Worm (Caenorhabditis elegans) whole organism, mixed stage, embryonic: ENCODE data around the gene F27E5.7.

ENCODE experiments used
- M03D4.4 ChIP-seq: sonication (generic microtip); optimal IDR thresholded peaks from 2 replicates; lab custom pipeline; 2017; ENCODE audit warnings: mild to moderate bottlenecking, missing genetic modification characterization, missing compliant biosample characterization
- bed-3 ChIP-seq: fragments of 200-800 bp; sonication (Bioruptor generic); optimal IDR thresholded peaks from 3 replicates; lab custom pipeline; 2018; ENCODE audit warnings: mild to moderate bottlenecking, missing genetic modification characterization, moderate library complexity, missing compliant biosample characterization
- blmp-1 ChIP-seq: fragments of 150-350 bp; optimal IDR thresholded peaks from 2 replicates; lab custom pipeline; 2014; ENCODE audit warnings: missing biosample characterization, missing genetic modification characterization
- ceh-39 ChIP-seq: fragments of 150-350 bp; optimal IDR thresholded peaks from 2 replicates; lab custom pipeline; 2014; ENCODE audit warnings: missing biosample characterization, missing genetic modification characterization
- ceh-43 ChIP-seq: fragments of 200-800 bp; sonication (Bioruptor generic); optimal IDR thresholded peaks from 2 replicates; lab custom pipeline; 2018; ENCODE audit warnings: mild to moderate bottlenecking, missing genetic modification characterization, moderate library complexity, missing compliant biosample characterization
- ceh-83 ChIP-seq: fragments of 200-800 bp; sonication (Bioruptor generic); optimal IDR thresholded peaks from 2 replicates; lab custom pipeline; 2018; ENCODE audit warnings: mild to moderate bottlenecking, missing genetic modification characterization, missing compliant biosample characterization
- ces-1 ChIP-seq: fragments of 150-350 bp; optimal IDR thresholded peaks from 2 replicates; lab custom pipeline; 2014; ENCODE audit warnings: missing biosample characterization, missing genetic modification reagents, missing genetic modification characterization
- cnd-1 ChIP-seq: fragments of 200-800 bp; sonication (Bioruptor generic); optimal IDR thresholded peaks from 2 replicates; lab custom pipeline; 2018; ENCODE audit warnings: mild to moderate bottlenecking, missing genetic modification characterization, missing compliant biosample characterization
- drap-1 ChIP-seq: fragments of 200-800 bp; sonication (Bioruptor generic); optimal IDR thresholded peaks from 3 replicates; lab custom pipeline; 2018; ENCODE audit warnings: mild to moderate bottlenecking, missing genetic modification characterization, missing compliant biosample characterization
- elt-1 ChIP-seq: sonication (generic microtip); optimal IDR thresholded peaks from 2 replicates; lab custom pipeline; 2017; ENCODE audit warnings: missing genetic modification characterization, mild to moderate bottlenecking, missing compliant biosample characterization, antibody characterized with exemption, moderate library complexity, borderline replicate concordance; ENCODE audit not compliant: insufficient read depth
- elt-3 ChIP-seq: fragments of 150-350 bp; optimal IDR thresholded peaks from 2 replicates; lab custom pipeline; 2014; ENCODE audit warnings: missing biosample characterization, missing genetic modification characterization
- flh-1 ChIP-seq: fragments of 200-800 bp; sonication (Bioruptor generic); optimal IDR thresholded peaks from 2 replicates; lab custom pipeline; 2018; ENCODE audit warnings: mild to moderate bottlenecking, missing genetic modification characterization, moderate library complexity, missing compliant biosample characterization
- ham-2 ChIP-seq: fragments of 200-800 bp; sonication (Bioruptor generic); optimal IDR thresholded peaks from 2 replicates; lab custom pipeline; 2018; ENCODE audit warnings: mild to moderate bottlenecking, missing genetic modification characterization, missing compliant biosample characterization
- hlh-1 ChIP-seq: fragments of 150-350 bp; optimal IDR thresholded peaks from 2 replicates; lab custom pipeline; 2014; ENCODE audit warnings: missing biosample characterization, missing genetic modification reagents, missing genetic modification characterization
- lin-13 ChIP-seq: fragments of 150-350 bp; optimal IDR thresholded peaks from 2 replicates; lab custom pipeline; 2014; ENCODE audit warnings: missing biosample characterization, missing genetic modification characterization
- lin-32 ChIP-seq: fragments of 200-800 bp; sonication (Bioruptor generic); optimal IDR thresholded peaks from 2 replicates; lab custom pipeline; 2018; ENCODE audit warnings: mild to moderate bottlenecking, missing genetic modification characterization, missing compliant biosample characterization
- lsy-2 ChIP-seq: fragments of 150-350 bp; optimal IDR thresholded peaks from 2 replicates; lab custom pipeline; 2014; ENCODE audit warnings: missing biosample characterization, missing genetic modification characterization
- mab-5 ChIP-seq: fragments of 150-350 bp; optimal IDR thresholded peaks from 2 replicates; lab custom pipeline; 2014; ENCODE audit warnings: missing biosample characterization, missing genetic modification characterization
- mep-1 ChIP-seq: fragments of 150-350 bp; optimal IDR thresholded peaks from 2 replicates; lab custom pipeline; 2017; ENCODE audit warnings: missing biosample characterization, missing genetic modification reagents, missing genetic modification characterization, inconsistent platforms
- mls-2 ChIP-seq: sonication (generic microtip); optimal IDR thresholded peaks from 2 replicates; lab custom pipeline; 2016; ENCODE audit warnings: mild to moderate bottlenecking, missing genetic modification characterization, moderate library complexity, missing compliant biosample characterization
- nhr-12 ChIP-seq: fragments of 150-350 bp; optimal IDR thresholded peaks from 2 replicates; lab custom pipeline; 2014; ENCODE audit warnings: missing biosample characterization, missing genetic modification characterization
- nhr-2 ChIP-seq: fragments of 150-350 bp; optimal IDR thresholded peaks from 2 replicates; lab custom pipeline; 2014; ENCODE audit warnings: missing biosample characterization, missing genetic modification characterization
- nhr-237 ChIP-seq: fragments of 150-350 bp; optimal IDR thresholded peaks from 2 replicates; lab custom pipeline; 2014; ENCODE audit warnings: missing biosample characterization, missing genetic modification characterization
- nhr-28 ChIP-seq: fragments of 150-350 bp; optimal IDR thresholded peaks from 2 replicates; lab custom pipeline; 2014; ENCODE audit warnings: missing biosample characterization, missing genetic modification characterization
- nhr-76 ChIP-seq: sonication (generic microtip); optimal IDR thresholded peaks from 2 replicates; lab custom pipeline; 2017; ENCODE audit warnings: missing biosample characterization, missing genetic modification characterization
- pha-4 ChIP-seq: fragments of 150-350 bp; optimal IDR thresholded peaks from 2 replicates; lab custom pipeline; 2018; ENCODE audit warnings: missing biosample characterization, missing genetic modification reagents, missing genetic modification characterization
- sem-2 ChIP-seq: fragments of 200-800 bp; sonication (Bioruptor generic); optimal IDR thresholded peaks from 2 replicates; lab custom pipeline; 2018; ENCODE audit warnings: mild to moderate bottlenecking, missing genetic modification characterization, missing compliant biosample characterization
- snpc-4 ChIP-seq: fragments of 150-350 bp; optimal IDR thresholded peaks from 2 replicates; lab custom pipeline; 2014; ENCODE audit warnings: missing biosample characterization, missing genetic modification characterization
- sptf-1 ChIP-seq: sonication (generic microtip); optimal IDR thresholded peaks from 2 replicates; lab custom pipeline; 2017; ENCODE audit warnings: mild to moderate bottlenecking, missing genetic modification characterization, moderate library complexity, missing compliant biosample characterization
- tbx-8 ChIP-seq: fragments of 200-800 bp; sonication (Bioruptor generic); optimal IDR thresholded peaks from 2 replicates; lab custom pipeline; 2018; ENCODE audit warnings: mild to moderate bottlenecking, missing genetic modification characterization, moderate library complexity, missing compliant biosample characterization
- unc-120 ChIP-seq: sonication (generic microtip); optimal IDR thresholded peaks from 2 replicates; lab custom pipeline; 2017; ENCODE audit warnings: missing genetic modification characterization, missing compliant biosample characterization; ENCODE audit not compliant: poor library complexity, severe bottlenecking
- unc-39 ChIP-seq: fragments of 150-350 bp; optimal IDR thresholded peaks from 2 replicates; lab custom pipeline; 2014; ENCODE audit warnings: missing biosample characterization, missing genetic modification characterization
- unc-62 ChIP-seq: fragments of 150-350 bp; optimal IDR thresholded peaks from 2 replicates; lab custom pipeline; 2014; ENCODE audit warnings: missing biosample characterization, missing genetic modification reagents, missing genetic modification characterization
- zip-8 ChIP-seq: fragments of 150-350 bp; optimal IDR thresholded peaks from 2 replicates; lab custom pipeline; 2014; ENCODE audit warnings: missing biosample characterization, missing genetic modification characterization
- ztf-11 ChIP-seq: fragments of 150-350 bp; optimal IDR thresholded peaks from 2 replicates; lab custom pipeline; 2014; ENCODE audit warnings: missing biosample characterization, missing genetic modification characterization

F27E5.7 gene

DNA sequence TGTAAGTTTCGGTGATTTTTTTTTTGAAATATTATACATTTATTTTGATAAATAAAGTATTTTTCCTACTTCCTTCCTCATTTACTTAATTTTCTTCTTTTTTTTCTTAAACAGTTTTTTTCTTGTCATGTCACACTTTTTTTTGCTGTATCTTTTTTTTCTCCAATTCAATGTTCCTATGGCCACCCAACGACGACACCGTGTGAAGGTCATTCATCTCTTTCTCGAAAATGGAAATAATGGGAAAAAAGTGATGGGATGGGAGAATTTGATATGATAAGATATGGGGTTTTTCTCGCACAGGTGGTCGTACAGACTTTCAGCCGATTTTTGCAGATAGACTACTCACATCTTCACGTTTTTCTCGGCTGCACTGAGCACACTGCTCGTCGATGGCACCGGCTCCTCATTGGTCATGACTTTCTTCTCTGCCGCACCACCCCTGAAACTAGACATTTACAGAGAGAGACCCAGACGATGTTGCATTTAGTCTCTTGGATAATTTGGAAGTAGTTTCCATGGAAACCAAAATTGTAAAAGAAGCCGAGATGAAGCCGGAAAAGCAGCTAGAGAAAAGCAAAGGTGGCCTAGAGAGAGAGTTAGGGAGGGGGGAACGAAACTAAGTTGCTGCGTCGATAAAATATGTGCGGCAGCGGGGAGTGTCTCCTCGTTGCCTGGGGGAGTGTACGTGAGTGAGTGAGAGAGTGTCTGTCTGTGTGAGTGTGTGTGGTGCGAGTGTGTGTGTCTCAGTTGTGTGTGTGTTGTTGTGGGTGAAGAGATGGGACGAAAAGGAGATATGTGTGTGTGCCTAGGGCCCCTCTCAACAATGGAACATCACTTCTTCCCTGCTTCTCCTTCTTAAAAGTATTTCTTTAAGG, 46.6 kb downstream of the F27E5.7 start, which contains the start of gene daf-19:
Gene daf-19 (minus strand): TSS at position 442 of the 878 bp plus-strand sequence.
- TF ChIP-seq mep-1 (peak; percentile 55), bed-3 (GFP tag; lab: Kevin White, UChicago) (peak; percentile 55), ceh-43 (GFP tag; lab: Kevin White, UChicago) (peak; percentile 42), mls-2 (tag; lab: Kevin White, UChicago) (peak; percentile 91), flh-1 (GFP tag; lab: Kevin White, UChicago) (no peak), unc-120 (peak; percentile 76), nhr-28 (tag; lab: Kevin White, UChicago) (no peak), snpc-4 (tag; lab: Kevin White, UChicago) (no peak), unc-39 (tag; lab: Kevin White, UChicago) (peak; percentile 8), sptf-1 (tag; lab: Kevin White, UChicago) (peak; percentile 92), zip-8 (no peak), sem-2 (GFP tag; lab: Kevin White, UChicago) (peak; percentile 31), nhr-12 (tag; lab: Kevin White, UChicago) (no peak), drap-1 (peak; percentile 69), ces-1 (peak; percentile 60), cnd-1 (tag; lab: Kevin White, UChicago) (peak; percentile 72), blmp-1 (no peak), mab-5 (tag; lab: Kevin White, UChicago) (no peak), lsy-2 (tag; lab: Kevin White, UChicago) (peak; percentile 74), lin-13 (no peak), nhr-237 (tag; lab: Kevin White, UChicago) (peak; percentile 42), tbx-8 (peak; percentile 27), nhr-2 (tag; lab: Kevin White, UChicago) (no peak), elt-1 (tag; lab: Kevin White, UChicago) (peak; percentile 20), pha-4 (peak; percentile 36), ceh-83 (peak; percentile 68), ceh-39 (tag; lab: Kevin White, UChicago) (peak; percentile 17), unc-62 (no peak), ham-2 (GFP tag; lab: Kevin White, UChicago) (peak; percentile 95), ztf-11 (tag; lab: Kevin White, UChicago) (peak; percentile 63), hlh-1 (peak; percentile 85), lin-32 (GFP tag; lab: Kevin White, UChicago) (peak; percentile 63), M03D4.4 (tag; lab: Kevin White, UChicago) (peak; percentile 69), nhr-76 (no peak), elt-3 (tag; lab: Kevin White, UChicago) (no peak)
- TF ChIP-seq, all 35 proteins: peak for 23

- TF ChIP-seq nhr-2 (tag; lab: Kevin White, UChicago) (no peak), mep-1 (no peak), flh-1 (GFP tag; lab: Kevin White, UChicago) (no peak), nhr-76 (no peak), sptf-1 (tag; lab: Kevin White, UChicago) (no peak), ceh-39 (tag; lab: Kevin White, UChicago) (no peak), unc-62 (no peak), ces-1 (no peak), mab-5 (tag; lab: Kevin White, UChicago) (no peak), cnd-1 (tag; lab: Kevin White, UChicago) (no peak), pha-4 (no peak), M03D4.4 (tag; lab: Kevin White, UChicago) (no peak), unc-120 (no peak), ham-2 (GFP tag; lab: Kevin White, UChicago) (no peak)
Observed at ce11 chrII:10170837-10171318, 48.3 kb downstream of the F27E5.7 start, which contains the start of gene gpd-4. TSS of gene gpd-4 (plus strand) at chrII:10171268.

DNA sequence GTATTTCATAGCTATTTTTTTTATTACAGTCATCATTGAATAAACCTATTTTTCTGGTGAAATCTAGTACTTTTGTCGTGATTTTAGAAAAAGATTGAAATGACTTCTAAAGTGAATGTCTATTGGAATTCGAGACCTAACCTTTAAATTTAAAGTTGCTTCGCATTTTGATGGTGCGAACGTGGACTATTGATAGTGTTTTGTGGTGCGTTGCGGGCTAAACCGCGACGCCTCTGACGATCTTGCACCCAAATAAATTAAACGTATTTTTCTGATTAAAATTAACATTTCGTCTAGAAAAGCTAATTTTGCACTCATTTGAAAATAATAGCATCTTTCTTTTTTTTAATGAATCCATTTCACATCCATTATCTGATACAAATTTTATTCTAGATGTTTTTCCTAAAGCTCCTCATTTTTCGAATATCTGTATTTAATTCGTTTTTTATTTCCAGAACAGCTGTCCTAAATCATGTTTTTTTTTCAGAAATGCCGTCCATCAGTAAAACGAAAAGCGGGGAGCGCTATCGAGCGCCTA, 49.9 kb downstream of the F27E5.7 start, which contains the start of gene wbp-11:
Gene wbp-11 (plus strand): TSS at position 488 of the 538 bp plus-strand sequence.
- TF ChIP-seq elt-1 (tag; lab: Kevin White, UChicago) (no peak), zip-8 (no peak), bed-3 (GFP tag; lab: Kevin White, UChicago) (no peak), ceh-39 (tag; lab: Kevin White, UChicago) (no peak), lsy-2 (tag; lab: Kevin White, UChicago) (peak; percentile 2), sptf-1 (tag; lab: Kevin White, UChicago) (no peak), mep-1 (peak; percentile 63), ces-1 (no peak)
